Worm (Caenorhabditis elegans) whole organism, L4 larva: ENCODE results near the gene nas-25.

Source experiments
- F44E2.7 ChIP-seq: fragments of 200-800 bp; sonication (Bioruptor generic); IDR thresholded peaks from 2 replicates; pipeline ENCODE4 v2.1.2; 2022; ENCODE audit warnings: missing genetic modification characterization, missing compliant biosample characterization
- Y105C5A.15 ChIP-seq: fragments of 200-800 bp; sonication (Bioruptor generic); IDR thresholded peaks from 2 replicates; pipeline ENCODE4 v1.3.6; 2022; ENCODE audit warnings: missing genetic modification characterization, missing compliant biosample characterization
- ZK337.2 ChIP-seq: fragments of 200-800 bp; sonication (Bioruptor generic); IDR thresholded peaks from 2 replicates; pipeline ENCODE4 v1.3.6; 2022; ENCODE audit warnings: missing genetic modification reagents, missing genetic modification characterization, missing compliant biosample characterization
- aha-1 ChIP-seq: fragments of 150-350 bp; peaks from one replicate; lab custom pipeline; 2014; ENCODE audit warnings: missing biosample characterization, missing genetic modification characterization
- aly-2 ChIP-seq: sonication (generic microtip); optimal IDR thresholded peaks from 2 replicates; lab custom pipeline; 2018; ENCODE audit warnings: missing biosample characterization, missing genetic modification characterization
- ceh-28 ChIP-seq: fragments of 150-350 bp; optimal IDR thresholded peaks from 2 replicates; lab custom pipeline; 2014; ENCODE audit warnings: missing biosample characterization, missing genetic modification reagents, missing genetic modification characterization
- ceh-32 ChIP-seq: sonication (generic microtip); optimal IDR thresholded peaks from 2 replicates; lab custom pipeline; 2016; ENCODE audit warnings: mild to moderate bottlenecking, missing genetic modification characterization, missing compliant biosample characterization; ENCODE audit not compliant: poor library complexity
- ceh-62 ChIP-seq: sonication (generic microtip); optimal IDR thresholded peaks from 2 replicates; lab custom pipeline; 2017; ENCODE audit warnings: missing biosample characterization, missing genetic modification characterization
- ces-1 ChIP-seq: fragments of 150-350 bp; sonication (generic microtip); optimal IDR thresholded peaks from 4 replicates; lab custom pipeline; 2014; ENCODE audit warnings: missing biosample characterization, missing genetic modification reagents, missing genetic modification characterization
- ctbp-1 ChIP-seq: fragments of 200-800 bp; sonication (Bioruptor generic); IDR thresholded peaks from 2 replicates; pipeline ENCODE4 v1.3.6; 2022; ENCODE audit warnings: missing genetic modification reagents, missing genetic modification characterization, missing compliant biosample characterization
- daf-12 ChIP-seq: fragments of 150-350 bp; optimal IDR thresholded peaks from 2 replicates; lab custom pipeline; 2014; ENCODE audit warnings: missing biosample characterization, missing genetic modification reagents, missing genetic modification characterization
- egl-43 ChIP-seq: fragments of 200-800 bp; sonication (Bioruptor generic); IDR thresholded peaks from 2 replicates; pipeline ENCODE4 v1.3.6; 2022; ENCODE audit warnings: missing genetic modification reagents, missing genetic modification characterization, missing compliant biosample characterization
- fkh-10 ChIP-seq: fragments of 150-350 bp; optimal IDR thresholded peaks from 2 replicates; lab custom pipeline; 2014; ENCODE audit warnings: missing biosample characterization, missing genetic modification reagents, missing genetic modification characterization
- gei-8 ChIP-seq: fragments of 200-800 bp; sonication (Bioruptor generic); optimal IDR thresholded peaks from 2 replicates; lab custom pipeline; 2018; ENCODE audit warnings: mild to moderate bottlenecking, missing genetic modification characterization, missing compliant biosample characterization
- hlh-11 ChIP-seq: fragments of 200-800 bp; sonication (Bioruptor generic); optimal IDR thresholded peaks from 2 replicates; lab custom pipeline; 2018; ENCODE audit warnings: mild to moderate bottlenecking, missing genetic modification characterization, missing compliant biosample characterization
- lim-7 ChIP-seq: fragments of 200-800 bp; sonication (Bioruptor generic); IDR thresholded peaks from 2 replicates; pipeline ENCODE4 v1.3.6; 2022; ENCODE audit warnings: missing genetic modification characterization, missing compliant biosample characterization
- lin-15B ChIP-seq: fragments of 150-350 bp; sonication (generic microtip); optimal IDR thresholded peaks from 3 replicates; lab custom pipeline; 2014; ENCODE audit warnings: missing biosample characterization, missing genetic modification characterization
- lin-29 ChIP-seq: fragments of 200-800 bp; sonication (Bioruptor generic); IDR thresholded peaks from 2 replicates; pipeline ENCODE4 v1.3.6; 2022; ENCODE audit warnings: missing genetic modification reagents, missing genetic modification characterization, missing compliant biosample characterization
- mep-1 ChIP-seq: fragments of 150-350 bp; sonication (generic microtip); optimal IDR thresholded peaks from 3 replicates; lab custom pipeline; 2014; ENCODE audit warnings: missing biosample characterization, missing genetic modification characterization
- mes-2 ChIP-seq: sonication (generic microtip); optimal IDR thresholded peaks from 2 replicates; lab custom pipeline; 2016; ENCODE audit warnings: missing genotype, mild to moderate bottlenecking, missing genetic modification characterization, missing compliant biosample characterization; ENCODE audit not compliant: poor library complexity, severe bottlenecking
- nhr-10 ChIP-seq: fragments of 150-350 bp; optimal IDR thresholded peaks from 2 replicates; lab custom pipeline; 2014; ENCODE audit warnings: missing biosample characterization, missing genetic modification characterization
- nhr-11 ChIP-seq: fragments of 150-350 bp; optimal IDR thresholded peaks from 2 replicates; lab custom pipeline; 2014; ENCODE audit warnings: missing biosample characterization, missing genetic modification characterization
- nhr-25 ChIP-seq: sonication (generic microtip); optimal IDR thresholded peaks from 2 replicates; lab custom pipeline; 2017; ENCODE audit warnings: missing genetic modification characterization, mild to moderate bottlenecking, missing compliant biosample characterization, antibody characterized with exemption, moderate library complexity, borderline replicate concordance; ENCODE audit not compliant: insufficient read depth
- nhr-41 ChIP-seq: fragments of 200-800 bp; sonication (Bioruptor generic); IDR thresholded peaks from 2 replicates; pipeline ENCODE4 v1.3.6; 2022; ENCODE audit warnings: missing genetic modification reagents, missing genetic modification characterization, missing compliant biosample characterization
- nhr-48 ChIP-seq: sonication (generic microtip); optimal IDR thresholded peaks from 2 replicates; lab custom pipeline; 2016; ENCODE audit warnings: mild to moderate bottlenecking, missing genetic modification characterization, missing compliant biosample characterization
- nhr-76 ChIP-seq: fragments of 150-350 bp; optimal IDR thresholded peaks from 2 replicates; lab custom pipeline; 2014; ENCODE audit warnings: missing biosample characterization, missing genetic modification characterization
- php-3 ChIP-seq: fragments of 200-800 bp; sonication (Bioruptor generic); IDR thresholded peaks from 2 replicates; pipeline ENCODE4 v1.3.6; 2022; ENCODE audit warnings: missing genetic modification reagents, missing genetic modification characterization, missing compliant biosample characterization
- skn-1 ChIP-seq: fragments of 150-350 bp; optimal IDR thresholded peaks from 2 replicates; lab custom pipeline; 2014; ENCODE audit warnings: missing biosample characterization, missing genetic modification characterization
- snpc-1.2 ChIP-seq: fragments of 200-800 bp; sonication (Bioruptor generic); IDR thresholded peaks from 2 replicates; pipeline ENCODE4 v1.3.6; 2022; ENCODE audit warnings: missing genetic modification reagents, missing genetic modification characterization, missing compliant biosample characterization
- spr-1 ChIP-seq: sonication (generic microtip); optimal IDR thresholded peaks from 2 replicates; lab custom pipeline; 2016; ENCODE audit warnings: mild to moderate bottlenecking, missing genetic modification characterization, missing compliant biosample characterization
- spr-3 ChIP-seq: fragments of 200-800 bp; sonication (Bioruptor generic); optimal IDR thresholded peaks from 2 replicates; lab custom pipeline; 2018; ENCODE audit warnings: mild to moderate bottlenecking, missing genetic modification characterization, missing compliant biosample characterization
- tag-97 ChIP-seq: fragments of 200-800 bp; sonication (Bioruptor generic); IDR thresholded peaks from 2 replicates; pipeline ENCODE4 v1.3.6; 2022; ENCODE audit warnings: missing genetic modification characterization, missing compliant biosample characterization
- tra-1 ChIP-seq: fragments of 200-800 bp; sonication (Bioruptor generic); IDR thresholded peaks from 2 replicates; pipeline ENCODE4 v1.3.6; 2022; ENCODE audit warnings: missing genetic modification reagents, missing genetic modification characterization, missing compliant biosample characterization
- unc-62 ChIP-seq, 3 experiments: fragments of 150-350 bp in 1 of 3; sonication (generic microtip); optimal IDR thresholded peaks in 2 of 3; peaks in 1 of 3; 1 replicate in 1 of 3; 2 replicates in 2 of 3; lab custom pipeline; 2014 to 2017; ENCODE audit warnings: missing biosample characterization in 3 of 3, missing genetic modification characterization in 3 of 3, missing genetic modification reagents in 3 of 3, missing genotype in 1 of 3
- vab-7 ChIP-seq: fragments of 200-800 bp; sonication (Bioruptor generic); IDR thresholded peaks from 2 replicates; pipeline ENCODE4 v1.3.6; 2022; ENCODE audit warnings: missing genetic modification reagents, missing genetic modification characterization, missing compliant biosample characterization
- ztf-11 ChIP-seq: fragments of 150-350 bp; optimal IDR thresholded peaks from 2 replicates; lab custom pipeline; 2014; ENCODE audit warnings: missing biosample characterization, missing genetic modification characterization

The nas-25 gene

ce11 chrII:8822711-8823110, 3.2 kb upstream of the nas-25 start (continued):
- TF ChIP-seq nhr-48 (tag; lab: Kevin White, UChicago): peak; percentile 93
- TF ChIP-seq hlh-11: peak; percentile 56
- TF ChIP-seq ZK337.2 (GFP tag; lab: Robert Waterston, UW): no peak
- no peak for TF ChIP-seq ces-1 (GFP tag; lab: Kevin White, UChicago)
- peak in 1 of 2 experiments; percentile 97 for TF ChIP-seq unc-62 (GFP tag; optimal IDR thresholded peaks at IDR 0.05 in 1 of 2; lab: Kevin White, UChicago)
- TF ChIP-seq unc-62 (tag; optimal IDR thresholded peaks at IDR 0.05; lab: Kevin White, UChicago): no peak
- TF ChIP-seq ceh-28 (tag; lab: Kevin White, UChicago): no peak
- TF ChIP-seq ceh-32 (tag; lab: Kevin White, UChicago): no peak
- peak; percentile 2 for TF ChIP-seq nhr-10 (tag; lab: Kevin White, UChicago)

- no peak for TF ChIP-seq lin-15B (tag; lab: Kevin White, UChicago)
- TF ChIP-seq egl-43 (GFP tag; lab: Robert Waterston, UW): no peak
- TF ChIP-seq Y105C5A.15 (GFP tag; lab: Robert Waterston, UW): no peak
- no peak for TF ChIP-seq ztf-11 (tag; lab: Kevin White, UChicago)
- no peak for TF ChIP-seq nhr-25
- no peak for TF ChIP-seq spr-3
- TF ChIP-seq tra-1: no peak
- TF ChIP-seq php-3 (GFP tag; lab: Robert Waterston, UW): no peak
- TF ChIP-seq nhr-41 (GFP tag; lab: Robert Waterston, UW): no peak
- TF ChIP-seq aly-2 (tag; lab: Kevin White, UChicago): no peak
- TF ChIP-seq fkh-10: no peak
- no peak for TF ChIP-seq lin-29 (GFP tag; lab: Robert Waterston, UW)
- TF ChIP-seq nhr-48 (tag; lab: Kevin White, UChicago): no peak
- TF ChIP-seq skn-1 (tag; lab: Kevin White, UChicago): no peak
- TF ChIP-seq mep-1: no peak
- TF ChIP-seq nhr-76: no peak
- TF ChIP-seq snpc-1.2 (GFP tag; lab: Robert Waterston, UW): no peak
- TF ChIP-seq daf-12: no peak
- no peak for TF ChIP-seq mes-2 (tag; lab: Kevin White, UChicago)
- TF ChIP-seq, all 104 proteins: peak for 0
These were observed 3.3 kb downstream of the nas-25 start, which contains the start of gene F46C5.2 for ce11 chrII:8829189-8829588. F46C5.2 (minus strand) TSS chrII:8829289.

ce11 chrII:8830917-8831316, 5.0 kb downstream of the nas-25 start:
- peak; percentile 20 for TF ChIP-seq aha-1
- TF ChIP-seq lim-7 (GFP tag; lab: Robert Waterston, UW): no peak
- TF ChIP-seq F44E2.7: no peak
- no peak for TF ChIP-seq gei-8 (GFP tag; lab: Kevin White, UChicago)
- TF ChIP-seq ctbp-1 (GFP tag; lab: Robert Waterston, UW): 0 out of 2 replicates have a peak, but pooled peaks have one; percentile 37
- TF ChIP-seq daf-12: no peak
- no peak for TF ChIP-seq spr-3
- no peak for TF ChIP-seq ceh-32 (tag; lab: Kevin White, UChicago)
- no peak for TF ChIP-seq spr-1 (tag; lab: Kevin White, UChicago)
- no peak for TF ChIP-seq mes-2 (tag; lab: Kevin White, UChicago)

ce11 chrII:8832941-8833340, 7.1 kb downstream of the nas-25 start:
- no peak for TF ChIP-seq tag-97 (GFP tag; lab: Robert Waterston, UW)
- TF ChIP-seq ceh-62 (tag; lab: Kevin White, UChicago): no peak
- peak; percentile 94 for TF ChIP-seq aha-1
- TF ChIP-seq nhr-10 (tag; lab: Kevin White, UChicago): no peak

ce11 chrII:8835857-8836256, 10.0 kb downstream of the nas-25 start, which contains the start of gene F46C5.4:
F46C5.4 (plus strand) TSS chrII:8836078.
- TF ChIP-seq fkh-10 (peak; percentile 76), nhr-11 (tag; lab: Kevin White, UChicago) (no peak), vab-7 (GFP tag; lab: Robert Waterston, UW) (no peak), unc-62 (GFP tag; optimal IDR thresholded peaks at IDR 0.05 in 1 of 2; lab: Kevin White, UChicago) (peak in 1 of 2 experiments; percentile 35), unc-62 (tag; optimal IDR thresholded peaks at IDR 0.05; lab: Kevin White, UChicago) (no peak)
